Worm (Caenorhabditis elegans): ENCODE data around the gene ZK105.14.

ce11 chrV:7742485-7742959 is 20.7 kb upstream of the ZK105.14 start, which contains the start of gene fbxl-5:
- TF ChIP-seq zag-1 (tag; optimal IDR thresholded peaks at IDR 0.05): no peak
- no peak for TF ChIP-seq snpc-4 (tag; optimal IDR thresholded peaks at IDR 0.05)
- TF ChIP-seq aly-2 (tag; optimal IDR thresholded peaks at IDR 0.05): no peak
- TF ChIP-seq unc-62 (GFP tag; optimal IDR thresholded peaks at IDR 0.05): no peak
- no peak for TF ChIP-seq nhr-12 (tag; optimal IDR thresholded peaks at IDR 0.05)
